Worm (Caenorhabditis elegans) whole organism, young adult: ENCODE measurements around the gene sup-36.

Experiments used
- B0019.2 ChIP-seq: fragments of 200-800 bp; sonication (Bioruptor generic); conservative IDR thresholded peaks from 2 replicates; pipeline ENCODE4 v1.3.6; 2022; ENCODE audit warnings: missing genetic modification reagents, missing genetic modification characterization, missing compliant biosample characterization
- B0336.3 ChIP-seq: fragments of 200-800 bp; sonication (Bioruptor generic); IDR thresholded peaks from 2 replicates; pipeline ENCODE4 v1.3.6; 2022; ENCODE audit warnings: missing genetic modification characterization, missing compliant biosample characterization
- F23B12.7 ChIP-seq: sonication (generic microtip); optimal IDR thresholded peaks from 2 replicates; lab custom pipeline; 2017; ENCODE audit warnings: missing genetic modification characterization, mild to moderate bottlenecking, missing compliant biosample characterization, antibody characterized with exemption, moderate library complexity; ENCODE audit not compliant: insufficient read depth
- F39B2.1 ChIP-seq: fragments of 200-800 bp; sonication (Bioruptor generic); IDR thresholded peaks from 2 replicates; pipeline ENCODE4 v1.3.6; 2022; ENCODE audit warnings: missing genetic modification reagents, missing genetic modification characterization, missing compliant biosample characterization
- F52B5.7 ChIP-seq: sonication (generic microtip); optimal IDR thresholded peaks from 2 replicates; lab custom pipeline; 2016; ENCODE audit warnings: mild to moderate bottlenecking, missing genetic modification characterization, missing compliant biosample characterization
- F57A8.1 ChIP-seq: fragments of 200-800 bp; sonication (Bioruptor generic); optimal IDR thresholded peaks from 2 replicates; lab custom pipeline; 2018; ENCODE audit warnings: mild to moderate bottlenecking, missing genetic modification characterization, moderate library complexity, missing compliant biosample characterization
- K12H6.12 ChIP-seq: fragments of 200-800 bp; sonication (Bioruptor generic); optimal IDR thresholded peaks from 2 replicates; lab custom pipeline; 2018; ENCODE audit warnings: mild to moderate bottlenecking, missing genetic modification characterization, missing compliant biosample characterization
- T07F8.4 ChIP-seq: sonication (generic microtip); optimal IDR thresholded peaks from 2 replicates; lab custom pipeline; 2016; ENCODE audit warnings: mild to moderate bottlenecking, missing genetic modification characterization, moderate library complexity, missing compliant biosample characterization
- T26A5.8 ChIP-seq: sonication (generic microtip); optimal IDR thresholded peaks from 2 replicates; lab custom pipeline; 2016; ENCODE audit warnings: missing genetic modification characterization, missing compliant biosample characterization
- Y53G8AR.9 ChIP-seq: fragments of 200-800 bp; sonication (Bioruptor generic); conservative IDR thresholded peaks from 2 replicates; pipeline ENCODE4 v1.3.6; 2022; ENCODE audit warnings: missing genetic modification reagents, missing genetic modification characterization, missing compliant biosample characterization
- Y56A3A.18 ChIP-seq: fragments of 200-800 bp; sonication (Bioruptor generic); IDR thresholded peaks from 2 replicates; pipeline ENCODE4 v1.3.6; 2022; ENCODE audit warnings: missing genetic modification reagents, missing genetic modification characterization, missing compliant biosample characterization
- akir-1 ChIP-seq: fragments of 200-800 bp; sonication (Bioruptor generic); optimal IDR thresholded peaks from 2 replicates; lab custom pipeline; 2018; ENCODE audit warnings: mild to moderate bottlenecking, missing genetic modification characterization, moderate library complexity, missing compliant biosample characterization
- aptf-2 ChIP-seq: fragments of 200-800 bp; sonication (Bioruptor generic); conservative IDR thresholded peaks from 2 replicates; pipeline ENCODE4 v1.3.6; 2022; ENCODE audit warnings: missing genetic modification reagents, missing genetic modification characterization, missing compliant biosample characterization
- attf-5 ChIP-seq: fragments of 200-800 bp; sonication (Bioruptor generic); optimal IDR thresholded peaks from 2 replicates; lab custom pipeline; 2018; ENCODE audit warnings: mild to moderate bottlenecking, missing genetic modification characterization, missing compliant biosample characterization
- cebp-1 ChIP-seq, 2 experiments: fragments of 200-800 bp in 1 of 2; sonication (Bioruptor generic) in 1 of 2; sonication (generic microtip) in 1 of 2; IDR thresholded peaks in 1 of 2; optimal IDR thresholded peaks in 1 of 2; 2 replicates each; pipeline versions ENCODE4 v1.3.6 to Lab custom; 2017 to 2022; ENCODE audit warnings: missing compliant biosample characterization in 2 of 2, missing genetic modification characterization in 2 of 2, mild to moderate bottlenecking in 1 of 2, missing genetic modification reagents in 1 of 2, moderate library complexity in 1 of 2
- cebp-2 ChIP-seq: fragments of 200-800 bp; sonication (Bioruptor generic); IDR thresholded peaks from 2 replicates; pipeline ENCODE4 v1.3.6; 2022; ENCODE audit warnings: missing genetic modification characterization, missing compliant biosample characterization
- die-1 ChIP-seq: sonication (generic microtip); optimal IDR thresholded peaks from 2 replicates; lab custom pipeline; 2016; ENCODE audit warnings: missing genotype, mild to moderate bottlenecking, missing genetic modification characterization, missing compliant biosample characterization
- dpff-1 ChIP-seq: sonication (generic microtip); optimal IDR thresholded peaks from 2 replicates; lab custom pipeline; 2017; ENCODE audit warnings: mild to moderate bottlenecking, missing genetic modification characterization, missing compliant biosample characterization
- egl-18 ChIP-seq: fragments of 200-800 bp; sonication (Bioruptor generic); IDR thresholded peaks from 2 replicates; pipeline ENCODE4 v1.3.6; 2022; ENCODE audit warnings: missing genetic modification reagents, missing genetic modification characterization, missing compliant biosample characterization
- egl-44 ChIP-seq: fragments of 200-800 bp; sonication (Bioruptor generic); IDR thresholded peaks from 2 replicates; pipeline ENCODE4 v1.3.6; 2022; ENCODE audit warnings: missing genetic modification reagents, missing genetic modification characterization, missing compliant biosample characterization
- egrh-3 ChIP-seq: fragments of 200-800 bp; sonication (Bioruptor generic); IDR thresholded peaks from 2 replicates; pipeline ENCODE4 v1.3.6; 2022; ENCODE audit warnings: missing genetic modification reagents, missing genetic modification characterization, missing compliant biosample characterization
- hlh-26 ChIP-seq: fragments of 200-800 bp; sonication (Bioruptor generic); conservative IDR thresholded peaks from 2 replicates; pipeline ENCODE4 v1.3.6; 2022; ENCODE audit warnings: missing genetic modification reagents, missing genetic modification characterization, missing compliant biosample characterization
- hmg-1.2 ChIP-seq: fragments of 200-800 bp; sonication (Bioruptor generic); IDR thresholded peaks from 2 replicates; pipeline ENCODE4 v1.3.6; 2022; ENCODE audit warnings: missing genetic modification reagents, missing genetic modification characterization, missing compliant biosample characterization
- hmg-20 ChIP-seq: fragments of 200-800 bp; sonication (Bioruptor generic); IDR thresholded peaks from 2 replicates; pipeline ENCODE4 v1.3.6; 2022; ENCODE audit warnings: missing genetic modification reagents, missing genetic modification characterization, missing compliant biosample characterization
- hsf-1 ChIP-seq: fragments of 200-800 bp; sonication (Bioruptor generic); IDR thresholded peaks from 2 replicates; pipeline ENCODE4 v1.3.6; 2022; ENCODE audit warnings: missing genetic modification reagents, missing genetic modification characterization, missing compliant biosample characterization
- let-607 ChIP-seq, 2 experiments: fragments of 200-800 bp in 1 of 2; sonication (Bioruptor generic) in 1 of 2; sonication (generic microtip) in 1 of 2; optimal IDR thresholded peaks; 2 replicates each; lab custom pipeline; 2016 to 2018; ENCODE audit warnings: mild to moderate bottlenecking in 2 of 2, missing compliant biosample characterization in 2 of 2, missing genetic modification characterization in 2 of 2, moderate library complexity in 2 of 2, missing genotype in 1 of 2
- lin-40 ChIP-seq: sonication (generic microtip); optimal IDR thresholded peaks from 2 replicates; lab custom pipeline; 2016; ENCODE audit warnings: missing genetic modification characterization, mild to moderate bottlenecking, missing compliant biosample characterization, missing genotype, missing genetic modification reagents
- lir-1 ChIP-seq: fragments of 200-800 bp; sonication (Bioruptor generic); conservative IDR thresholded peaks from 2 replicates; pipeline ENCODE4 v1.3.6; 2022; ENCODE audit warnings: missing genetic modification reagents, missing genetic modification characterization, missing compliant biosample characterization
- lsy-27 ChIP-seq: sonication (generic microtip); optimal IDR thresholded peaks from 2 replicates; lab custom pipeline; 2017; ENCODE audit warnings: missing genetic modification characterization, mild to moderate bottlenecking, missing compliant biosample characterization, antibody characterized with exemption, missing genotype, borderline replicate concordance; ENCODE audit not compliant: insufficient read depth
- madf-8 ChIP-seq: fragments of 200-800 bp; sonication (Bioruptor generic); conservative IDR thresholded peaks from 2 replicates; pipeline ENCODE4 v1.3.6; 2022; ENCODE audit warnings: missing genetic modification reagents, missing genetic modification characterization, missing compliant biosample characterization
- mcd-1 ChIP-seq: fragments of 200-800 bp; sonication (Bioruptor generic); IDR thresholded peaks from 2 replicates; pipeline ENCODE4 v1.3.6; 2022; ENCODE audit warnings: missing genetic modification reagents, missing genetic modification characterization, missing compliant biosample characterization
- mxl-1 ChIP-seq: sonication (generic microtip); optimal IDR thresholded peaks from 2 replicates; lab custom pipeline; 2016; ENCODE audit warnings: missing genetic modification characterization, missing compliant biosample characterization
- nfya-1 ChIP-seq: sonication (generic microtip); optimal IDR thresholded peaks from 2 replicates; lab custom pipeline; 2017; ENCODE audit warnings: antibody characterized with exemption, missing compliant biosample characterization, missing genetic modification characterization, borderline replicate concordance; ENCODE audit not compliant: insufficient read depth
- nfyb-1 ChIP-seq: fragments of 200-800 bp; sonication (Bioruptor generic); IDR thresholded peaks from 2 replicates; pipeline ENCODE4 v1.3.6; 2022; ENCODE audit warnings: missing genetic modification reagents, missing genetic modification characterization, missing compliant biosample characterization
- nhr-179 ChIP-seq: sonication (generic microtip); optimal IDR thresholded peaks from 2 replicates; lab custom pipeline; 2016; ENCODE audit warnings: mild to moderate bottlenecking, missing genetic modification characterization, missing compliant biosample characterization
- nhr-80 ChIP-seq: sonication (generic microtip); optimal IDR thresholded peaks from 2 replicates; lab custom pipeline; 2016; ENCODE audit warnings: missing genetic modification characterization, missing compliant biosample characterization
- nhr-90 ChIP-seq: sonication (generic microtip); optimal IDR thresholded peaks from 2 replicates; lab custom pipeline; 2016; ENCODE audit warnings: missing genotype, mild to moderate bottlenecking, missing genetic modification characterization, missing compliant biosample characterization
- pha-4 ChIP-seq: fragments of 150-350 bp; sonication (generic microtip); optimal IDR thresholded peaks from 2 replicates; lab custom pipeline; 2014; ENCODE audit warnings: missing biosample characterization, missing genetic modification reagents, missing genetic modification characterization
- sea-2 ChIP-seq: fragments of 200-800 bp; sonication (Bioruptor generic); IDR thresholded peaks from 2 replicates; pipeline ENCODE4 v1.3.6; 2022; ENCODE audit warnings: missing genetic modification characterization, missing compliant biosample characterization
- snpc-1.1 ChIP-seq: sonication (generic microtip); optimal IDR thresholded peaks from 2 replicates; lab custom pipeline; 2017; ENCODE audit warnings: missing genetic modification characterization, mild to moderate bottlenecking, missing compliant biosample characterization, antibody characterized with exemption, moderate library complexity, missing genotype, missing genetic modification reagents; ENCODE audit not compliant: insufficient read depth
- unc-130 ChIP-seq: sonication (generic microtip); optimal IDR thresholded peaks from 2 replicates; lab custom pipeline; 2016; ENCODE audit warnings: missing genetic modification reagents, missing genetic modification characterization, missing compliant biosample characterization
- xnd-1 ChIP-seq: sonication (generic microtip); optimal IDR thresholded peaks from 2 replicates; lab custom pipeline; 2016; ENCODE audit warnings: missing genotype, missing genetic modification reagents, missing genetic modification characterization, missing compliant biosample characterization
- ztf-26 ChIP-seq: sonication (generic microtip); optimal IDR thresholded peaks from 2 replicates; lab custom pipeline; 2017; ENCODE audit warnings: missing genetic modification characterization, missing compliant biosample characterization

The sup-36 gene

ce11 chrIV:6574343-6574742, 27.1 kb upstream of the sup-36 start:
- TF ChIP-seq cebp-1 (GFP tag; IDR thresholded peaks at IDR 0.05; lab: Robert Waterston, UW): no peak
- TF ChIP-seq cebp-1 (tag; optimal IDR thresholded peaks at IDR 0.05; lab: Kevin White, UChicago): peak; percentile 47
- TF ChIP-seq mcd-1 (GFP tag; lab: Robert Waterston, UW): no peak
- TF ChIP-seq Y53G8AR.9 (GFP tag; lab: Robert Waterston, UW): no peak
- peak; percentile 94 for TF ChIP-seq nhr-80 (tag; lab: Kevin White, UChicago)
- TF ChIP-seq pha-4 (tag; lab: Kevin White, UChicago): no peak
- no peak for TF ChIP-seq sea-2 (GFP tag; lab: Robert Waterston, UW)
- TF ChIP-seq F39B2.1 (GFP tag; lab: Robert Waterston, UW): no peak
- no peak for TF ChIP-seq lir-1 (GFP tag; lab: Robert Waterston, UW)
- TF ChIP-seq dpff-1: no peak
- TF ChIP-seq K12H6.12 (tag; lab: Kevin White, UChicago): no peak
- no peak for TF ChIP-seq T26A5.8 (tag; lab: Kevin White, UChicago)
- no peak for TF ChIP-seq F23B12.7 (tag; lab: Kevin White, UChicago)
- no peak for TF ChIP-seq die-1 (tag; lab: Kevin White, UChicago)
- no peak for TF ChIP-seq hsf-1 (GFP tag; lab: Robert Waterston, UW)
- no peak for TF ChIP-seq F57A8.1
- TF ChIP-seq xnd-1 (tag; lab: Kevin White, UChicago): no peak
- TF ChIP-seq mxl-1 (tag; lab: Kevin White, UChicago): no peak
- peak; percentile 51; the same call in 1 of the 2 replicates for TF ChIP-seq nfyb-1 (GFP tag; lab: Robert Waterston, UW)
- TF ChIP-seq aptf-2 (GFP tag; lab: Robert Waterston, UW): no peak
- TF ChIP-seq cebp-2 (GFP tag; lab: Robert Waterston, UW): no peak
- 0 out of 2 replicates have a peak, but pooled peaks have one; percentile 10 for TF ChIP-seq Y56A3A.18
- no peak for TF ChIP-seq T07F8.4
- TF ChIP-seq let-607 (tag; optimal IDR thresholded peaks at IDR 0.05; lab: Kevin White, UChicago): peak; percentile 27 to 79
- TF ChIP-seq hlh-26: no peak
- TF ChIP-seq nhr-90 (tag; lab: Kevin White, UChicago): no peak
- no peak for TF ChIP-seq lsy-27 (tag; lab: Kevin White, UChicago)
- no peak for TF ChIP-seq F52B5.7
- peak; percentile 30 for TF ChIP-seq attf-5 (GFP tag; lab: Kevin White, UChicago)
- TF ChIP-seq, all 124 proteins: peak for 6

ce11 chrIV:6575959-6576727, 25.3 kb upstream of the sup-36 start:
- TF ChIP-seq hmg-1.2 (GFP tag; lab: Robert Waterston, UW): peak; percentile 55
- TF ChIP-seq mcd-1 (GFP tag; lab: Robert Waterston, UW): peak; percentile 35; the same call in 1 of the 2 replicates
- TF ChIP-seq pha-4 (tag; lab: Kevin White, UChicago): no peak
- no peak for TF ChIP-seq unc-130 (GFP tag; lab: Kevin White, UChicago)
- 0 out of 2 replicates have a peak, but pooled peaks have one; percentile 21 for TF ChIP-seq egrh-3 (GFP tag; lab: Robert Waterston, UW)
- TF ChIP-seq attf-5 (GFP tag; lab: Kevin White, UChicago): peak; percentile 25
- no peak for TF ChIP-seq madf-8 (GFP tag; lab: Robert Waterston, UW)

- TF ChIP-seq T26A5.8 (tag; lab: Kevin White, UChicago): no peak
- no peak for TF ChIP-seq nhr-179 (tag; lab: Kevin White, UChicago)
- TF ChIP-seq ztf-26 (tag; lab: Kevin White, UChicago): peak; percentile 12
- no peak for TF ChIP-seq B0019.2 (GFP tag; lab: Robert Waterston, UW)
- no peak for TF ChIP-seq akir-1 (GFP tag; lab: Kevin White, UChicago)
- no peak for TF ChIP-seq lin-40 (tag; lab: Kevin White, UChicago)
- no peak for TF ChIP-seq Y53G8AR.9 (GFP tag; lab: Robert Waterston, UW)
- no peak for TF ChIP-seq B0336.3 (GFP tag; lab: Robert Waterston, UW)
- peak; percentile 82; the same call in 1 of the 2 replicates for TF ChIP-seq hmg-1.2 (GFP tag; lab: Robert Waterston, UW)
- TF ChIP-seq cebp-2 (GFP tag; lab: Robert Waterston, UW): no peak
- no peak for TF ChIP-seq snpc-1.1 (tag; lab: Kevin White, UChicago)
- no peak for TF ChIP-seq nfya-1 (tag; lab: Kevin White, UChicago)
- no peak for TF ChIP-seq F52B5.7
- no peak for TF ChIP-seq hmg-20 (GFP tag; lab: Robert Waterston, UW)
- no peak for TF ChIP-seq egl-44 (GFP tag; lab: Robert Waterston, UW)
- TF ChIP-seq egl-18 (GFP tag; lab: Robert Waterston, UW): no peak
- TF ChIP-seq egrh-3 (GFP tag; lab: Robert Waterston, UW): no peak
Observed at ce11 chrIV:6576728-6577101, 24.8 kb upstream of the sup-36 start.
